Worm (Caenorhabditis elegans) whole organism, L1 larva: ENCODE results near the gene fbxb-104.

ENCODE experiments used
- C16A3.4 ChIP-seq: fragments of 150-350 bp; optimal IDR thresholded peaks from 2 replicates; lab custom pipeline; 2014; ENCODE audit warnings: missing biosample characterization, missing genetic modification characterization
- aly-2 ChIP-seq: fragments of 150-350 bp; optimal IDR thresholded peaks from 2 replicates; lab custom pipeline; 2014; ENCODE audit warnings: missing biosample characterization, missing genetic modification characterization
- ceh-63 ChIP-seq: fragments of 200-800 bp; sonication (Bioruptor generic); optimal IDR thresholded peaks from 2 replicates; lab custom pipeline; 2018; ENCODE audit warnings: mild to moderate bottlenecking, missing genetic modification characterization, missing compliant biosample characterization
- ceh-82 ChIP-seq, 3 experiments: fragments of 150-350 bp in 1 of 3; sonication (generic microtip) in 2 of 3; optimal IDR thresholded peaks; 2 replicates each; lab custom pipeline; 2014 to 2017; ENCODE audit warnings: missing biosample characterization in 3 of 3, missing genetic modification characterization in 3 of 3
- ceh-88 ChIP-seq: fragments of 200-800 bp; sonication (Bioruptor generic); IDR thresholded peaks from 2 replicates; pipeline ENCODE4 v1.3.6; 2022; ENCODE audit warnings: missing genetic modification characterization, missing compliant biosample characterization
- ces-1 ChIP-seq: fragments of 150-350 bp; optimal IDR thresholded peaks from 2 replicates; lab custom pipeline; 2014; ENCODE audit warnings: missing biosample characterization, missing genetic modification reagents, missing genetic modification characterization
- dpl-1 ChIP-seq, 3 experiments: fragments of 150-350 bp in 2 of 3; sonication (generic microtip) in 1 of 3; optimal IDR thresholded peaks; 2 replicates each; lab custom pipeline; 2014 to 2017; ENCODE audit warnings: missing biosample characterization in 3 of 3, missing genetic modification characterization in 3 of 3, missing genetic modification reagents in 3 of 3
- efl-1 ChIP-seq, 4 experiments: fragments of 150-350 bp; optimal IDR thresholded peaks in 3 of 4; peaks in 1 of 4; 1 replicate in 1 of 4; 2 replicates in 3 of 4; lab custom pipeline; 2014; ENCODE audit warnings: missing biosample characterization in 2 of 4, missing genetic modification characterization in 2 of 4, missing genetic modification reagents in 2 of 4
- egl-13 ChIP-seq: sonication (generic microtip); optimal IDR thresholded peaks from 2 replicates; lab custom pipeline; 2016; ENCODE audit warnings: missing genotype, missing genetic modification reagents, missing genetic modification characterization, missing compliant biosample characterization
- egl-27 ChIP-seq, 2 experiments: fragments of 150-350 bp in 1 of 2; sonication (generic microtip); optimal IDR thresholded peaks; 3 replicates each; lab custom pipeline; 2017 to 2018; ENCODE audit warnings: missing biosample characterization in 2 of 2, missing genetic modification characterization in 2 of 2, missing genetic modification reagents in 2 of 2
- elt-3 ChIP-seq, 6 experiments: fragments of 150-350 bp in 1 of 6; sonication (generic microtip); optimal IDR thresholded peaks; 2 replicates each; lab custom pipeline; 2017 to 2018; ENCODE audit warnings: missing biosample characterization in 6 of 6, missing genetic modification characterization in 6 of 6, inconsistent platforms in 1 of 6
- fkh-4 ChIP-seq: sonication (generic microtip); optimal IDR thresholded peaks from 2 replicates; lab custom pipeline; 2016; ENCODE audit warnings: missing compliant biosample characterization, missing genetic modification characterization, borderline replicate concordance
- fos-1 ChIP-seq: fragments of 150-350 bp; optimal IDR thresholded peaks from 2 replicates; lab custom pipeline; 2014; ENCODE audit warnings: missing biosample characterization, missing genetic modification characterization
- grh-1 ChIP-seq: fragments of 200-800 bp; sonication (Bioruptor generic); IDR thresholded peaks from 2 replicates; pipeline ENCODE4 v1.3.6; 2022; ENCODE audit warnings: missing genetic modification reagents, missing genetic modification characterization, missing compliant biosample characterization
- hpl-2 ChIP-seq: fragments of 150-350 bp; optimal IDR thresholded peaks from 2 replicates; lab custom pipeline; 2014; ENCODE audit warnings: missing biosample characterization, missing genetic modification reagents, missing genetic modification characterization
- jun-1 ChIP-seq: fragments of 150-350 bp; optimal IDR thresholded peaks from 2 replicates; lab custom pipeline; 2014; ENCODE audit warnings: missing biosample characterization, missing genetic modification reagents, missing genetic modification characterization
- lin-13 ChIP-seq: fragments of 150-350 bp; optimal IDR thresholded peaks from 2 replicates; lab custom pipeline; 2014; ENCODE audit warnings: missing biosample characterization, missing genetic modification reagents, missing genetic modification characterization
- lin-14 ChIP-seq: fragments of 200-800 bp; sonication (Bioruptor generic); optimal IDR thresholded peaks from 2 replicates; lab custom pipeline; 2018; ENCODE audit warnings: mild to moderate bottlenecking, missing genetic modification characterization, moderate library complexity, missing compliant biosample characterization
- lin-15B ChIP-seq: fragments of 150-350 bp; sonication (generic microtip); optimal IDR thresholded peaks from 3 replicates; lab custom pipeline; 2014; ENCODE audit warnings: missing biosample characterization, missing genetic modification characterization
- lin-35 ChIP-seq, 2 experiments: fragments of 150-350 bp; optimal IDR thresholded peaks; 2 replicates each; lab custom pipeline; 2014; ENCODE audit warnings: missing biosample characterization in 2 of 2, missing genetic modification characterization in 2 of 2, missing genetic modification reagents in 2 of 2
- lin-39 ChIP-seq: fragments of 150-350 bp; optimal IDR thresholded peaks from 2 replicates; lab custom pipeline; 2014; ENCODE audit warnings: missing biosample characterization, missing genetic modification reagents, missing genetic modification characterization
- lsy-2 ChIP-seq, 2 experiments: fragments of 150-350 bp; optimal IDR thresholded peaks; 2 replicates each; lab custom pipeline; 2014; ENCODE audit warnings: missing biosample characterization in 2 of 2, missing genetic modification characterization in 2 of 2
- mdl-1 ChIP-seq, 2 experiments: fragments of 150-350 bp; optimal IDR thresholded peaks; 2 replicates each; lab custom pipeline; 2014 to 2017; ENCODE audit warnings: missing biosample characterization in 2 of 2, missing genetic modification characterization in 2 of 2, inconsistent platforms in 1 of 2
- mef-2 ChIP-seq: fragments of 150-350 bp; optimal IDR thresholded peaks from 2 replicates; lab custom pipeline; 2014; ENCODE audit warnings: missing biosample characterization, missing genetic modification characterization
- nhr-11 ChIP-seq: fragments of 150-350 bp; optimal IDR thresholded peaks from 2 replicates; lab custom pipeline; 2014; ENCODE audit warnings: missing biosample characterization, missing genetic modification characterization
- nhr-28 ChIP-seq: fragments of 150-350 bp; optimal IDR thresholded peaks from 2 replicates; lab custom pipeline; 2014; ENCODE audit warnings: missing biosample characterization, missing genetic modification characterization
- nhr-71 ChIP-seq: sonication (generic microtip); optimal IDR thresholded peaks from 2 replicates; lab custom pipeline; 2016; ENCODE audit warnings: mild to moderate bottlenecking, missing genetic modification characterization, moderate library complexity, missing compliant biosample characterization
- nhr-76 ChIP-seq: sonication (generic microtip); optimal IDR thresholded peaks from 2 replicates; lab custom pipeline; 2017; ENCODE audit warnings: missing biosample characterization, missing genetic modification characterization
- nhr-84 ChIP-seq: sonication (generic microtip); optimal IDR thresholded peaks from 2 replicates; lab custom pipeline; 2017; ENCODE audit warnings: missing biosample characterization, missing genetic modification characterization
- nhr-90 ChIP-seq: sonication (generic microtip); optimal IDR thresholded peaks from 2 replicates; lab custom pipeline; 2016; ENCODE audit warnings: mild to moderate bottlenecking, missing genetic modification characterization, missing compliant biosample characterization; ENCODE audit not compliant: poor library complexity
- pag-3 ChIP-seq: sonication (generic microtip); optimal IDR thresholded peaks from 2 replicates; lab custom pipeline; 2017; ENCODE audit warnings: missing genetic modification characterization, mild to moderate bottlenecking, missing compliant biosample characterization, antibody characterized with exemption, borderline replicate concordance; ENCODE audit not compliant: insufficient read depth
- pqm-1 ChIP-seq: sonication (generic microtip); optimal IDR thresholded peaks from 3 replicates; lab custom pipeline; 2017; ENCODE audit warnings: missing biosample characterization, missing genetic modification characterization
- snpc-4 ChIP-seq: fragments of 150-350 bp; optimal IDR thresholded peaks from 2 replicates; lab custom pipeline; 2014; ENCODE audit warnings: missing biosample characterization, missing genetic modification characterization
- snu-23 ChIP-seq: sonication (generic microtip); optimal IDR thresholded peaks from 2 replicates; lab custom pipeline; 2016; ENCODE audit warnings: missing genetic modification characterization, missing compliant biosample characterization
- sox-4 ChIP-seq: sonication (generic microtip); optimal IDR thresholded peaks from 2 replicates; lab custom pipeline; 2016; ENCODE audit warnings: missing genetic modification characterization, missing compliant biosample characterization
- sptf-1 ChIP-seq: fragments of 150-350 bp; optimal IDR thresholded peaks from 2 replicates; lab custom pipeline; 2014; ENCODE audit warnings: missing biosample characterization, missing genetic modification characterization
- sup-37 ChIP-seq: fragments of 200-800 bp; sonication (Bioruptor generic); optimal IDR thresholded peaks from 2 replicates; lab custom pipeline; 2018; ENCODE audit warnings: mild to moderate bottlenecking, missing genetic modification characterization, missing compliant biosample characterization
- unc-130 ChIP-seq: fragments of 150-350 bp; optimal IDR thresholded peaks from 2 replicates; lab custom pipeline; 2017; ENCODE audit warnings: missing biosample characterization, missing genetic modification characterization, inconsistent platforms
- unc-30 ChIP-seq: sonication (generic microtip); optimal IDR thresholded peaks from 2 replicates; lab custom pipeline; 2017; ENCODE audit warnings: missing biosample characterization, missing genetic modification characterization
- unc-62 ChIP-seq: fragments of 150-350 bp; optimal IDR thresholded peaks from 2 replicates; lab custom pipeline; 2014; ENCODE audit warnings: missing biosample characterization, missing genetic modification reagents, missing genetic modification characterization
- unc-98 ChIP-seq: fragments of 200-800 bp; sonication (Bioruptor generic); IDR thresholded peaks from 2 replicates; pipeline ENCODE4 v1.3.6; 2022; ENCODE audit warnings: missing genetic modification characterization, missing compliant biosample characterization
- zag-1 ChIP-seq: fragments of 150-350 bp; optimal IDR thresholded peaks from 2 replicates; lab custom pipeline; 2014; ENCODE audit warnings: missing biosample characterization, missing genetic modification characterization
- ztf-11 ChIP-seq, 2 experiments: sonication (generic microtip); optimal IDR thresholded peaks; 2 replicates each; lab custom pipeline; 2016 to 2017; ENCODE audit warnings: missing genetic modification characterization in 2 of 2, missing biosample characterization in 1 of 2, missing compliant biosample characterization in 1 of 2
- ztf-4 ChIP-seq: fragments of 150-350 bp; optimal IDR thresholded peaks from 2 replicates; lab custom pipeline; 2014; ENCODE audit warnings: missing biosample characterization, missing genetic modification characterization

The fbxb-104 gene

DNA sequence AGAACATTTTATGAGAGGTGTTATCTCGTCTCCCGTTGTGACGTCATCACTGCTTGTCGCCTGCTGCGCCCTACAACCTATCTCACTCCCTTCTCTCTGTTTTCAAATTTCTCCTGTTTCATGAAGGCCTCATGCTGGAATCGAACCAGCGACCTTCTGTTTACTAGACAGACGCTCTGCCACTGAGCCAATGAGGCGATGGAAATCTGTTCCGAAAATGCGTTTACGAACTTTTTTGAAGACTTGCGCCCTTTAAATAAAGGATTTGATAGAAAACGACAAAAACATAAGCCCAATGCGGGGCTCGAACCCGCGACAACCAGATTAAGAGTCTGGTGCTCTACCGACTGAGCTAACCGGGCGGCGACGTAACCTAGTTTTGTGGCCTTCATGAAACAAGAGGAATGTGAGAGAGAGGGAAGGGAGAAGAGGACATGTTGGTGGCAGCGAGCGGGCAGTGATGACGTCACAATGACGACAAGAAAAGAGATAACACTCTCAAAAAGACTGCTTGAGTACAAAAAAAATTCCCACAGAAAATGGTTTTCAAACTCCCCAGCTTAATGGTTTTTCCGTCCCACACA is 42.0 kb upstream of the fbxb-104 start, which contains the start of gene clec-126 (continued):
- TF ChIP-seq pag-3 (tag; lab: Kevin White, UChicago) (no peak), efl-1 (optimal IDR thresholded peaks at IDR 0.05; lab: Kevin White, UChicago) (peak; percentile 38 to 59), efl-1 (GFP tag; optimal IDR thresholded peaks at IDR 0.05 in 1 of 2; lab: Kevin White, UChicago) (peak; percentile 40 to 93), sptf-1 (tag; lab: Kevin White, UChicago) (no peak), unc-98 (GFP tag; lab: Robert Waterston, UW) (no peak), unc-62 (GFP tag; lab: Kevin White, UChicago) (no peak), aly-2 (tag; lab: Kevin White, UChicago) (no peak), lin-13 (GFP tag; lab: Kevin White, UChicago) (peak; percentile 79), egl-13 (tag; lab: Kevin White, UChicago) (peak; percentile 45), fkh-4 (tag; lab: Kevin White, UChicago) (no peak), lin-15B (tag; lab: Kevin White, UChicago) (peak; percentile 24), mef-2 (tag; lab: Kevin White, UChicago) (peak; percentile 15), elt-3 (tag; optimal IDR thresholded peaks at IDR 0.05; lab: Kevin White, UChicago) (peak in 2 of 6 experiments; percentile 2 to 40), lin-39 (no peak), ceh-63 (no peak), hpl-2 (GFP tag; lab: Kevin White, UChicago) (no peak), ces-1 (GFP tag; lab: Kevin White, UChicago) (no peak), fos-1 (peak; percentile 53), nhr-71 (tag; lab: Kevin White, UChicago) (peak; percentile 81), pqm-1 (tag; lab: Kevin White, UChicago) (no peak), nhr-28 (tag; lab: Kevin White, UChicago) (no peak), mdl-1 (tag; optimal IDR thresholded peaks at IDR 0.05; lab: Kevin White, UChicago) (peak in 1 of 2 experiments; percentile 50), dpl-1 (GFP tag; optimal IDR thresholded peaks at IDR 0.05; lab: Kevin White, UChicago) (peak in 2 of 3 experiments; percentile 46 to 49), sup-37 (no peak), unc-130 (no peak), C16A3.4 (tag; lab: Kevin White, UChicago) (peak; percentile 57), sox-4 (tag; lab: Kevin White, UChicago) (no peak), nhr-76 (tag; lab: Kevin White, UChicago) (no peak), lsy-2 (tag; optimal IDR thresholded peaks at IDR 0.05; lab: Kevin White, UChicago) (peak; percentile 68 to 81), unc-30 (tag; lab: Kevin White, UChicago) (no peak), nhr-90 (tag; lab: Kevin White, UChicago) (peak; percentile 90), ceh-82 (tag; optimal IDR thresholded peaks at IDR 0.05; lab: Kevin White, UChicago) (peak in 2 of 3 experiments; percentile 13 to 37), egl-27 (tag; optimal IDR thresholded peaks at IDR 0.05; lab: Kevin White, UChicago) (peak in 1 of 2 experiments; percentile 35), grh-1 (GFP tag; lab: Robert Waterston, UW) (peak; percentile 7; the same call in 1 of the 2 replicates), nhr-11 (no peak), lin-14 (GFP tag; lab: Kevin White, UChicago) (peak; percentile 76), zag-1 (tag; lab: Kevin White, UChicago) (no peak), lin-35 (GFP tag; optimal IDR thresholded peaks at IDR 0.05; lab: Kevin White, UChicago) (peak; percentile 30 to 76), nhr-84 (no peak), snpc-4 (tag; lab: Kevin White, UChicago) (no peak)

DNA sequence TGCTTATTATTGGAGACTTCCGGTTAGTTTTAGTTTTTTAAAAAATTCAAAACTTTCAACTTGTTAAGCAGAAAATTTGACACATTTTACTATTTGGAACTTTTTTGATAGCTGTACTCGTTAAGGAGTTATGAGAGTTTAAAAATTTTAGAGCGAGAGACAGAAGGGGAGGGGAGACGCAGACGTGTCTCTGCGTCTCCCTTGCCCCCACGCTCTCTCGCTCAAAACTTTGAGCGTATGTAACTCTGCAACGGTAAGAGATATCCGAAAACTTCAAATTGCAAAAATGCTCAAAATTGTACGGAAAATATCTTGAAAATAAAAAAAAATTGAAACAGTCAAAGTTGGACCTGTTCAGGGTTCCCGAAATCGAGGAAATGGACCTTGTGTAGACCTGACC is 39.1 kb upstream of the fbxb-104 start:
- TF ChIP-seq mef-2 (tag; lab: Kevin White, UChicago) (no peak), lin-14 (GFP tag; lab: Kevin White, UChicago) (no peak), jun-1 (tag; lab: Kevin White, UChicago) (no peak), snu-23 (GFP tag; lab: Kevin White, UChicago) (no peak), ceh-88 (GFP tag; lab: Robert Waterston, UW) (no peak), ztf-11 (tag; optimal IDR thresholded peaks at IDR 0.05; lab: Kevin White, UChicago) (no peak), lin-39 (no peak), ztf-4 (tag; lab: Kevin White, UChicago) (no peak), efl-1 (optimal IDR thresholded peaks at IDR 0.05; lab: Kevin White, UChicago) (no peak), efl-1 (GFP tag; optimal IDR thresholded peaks at IDR 0.05 in 1 of 2; lab: Kevin White, UChicago) (no peak), unc-62 (GFP tag; lab: Kevin White, UChicago) (no peak), unc-98 (GFP tag; lab: Robert Waterston, UW) (no peak)
